Worm (Caenorhabditis elegans) whole organism, L2 larva: ENCODE data around the gene snx-6.

Experiments
- C34F6.9 ChIP-seq: fragments of 150-350 bp; optimal IDR thresholded peaks from 2 replicates; lab custom pipeline; 2014; ENCODE audit warnings: missing biosample characterization, missing genetic modification characterization
- F13H6.1 ChIP-seq: sonication (generic microtip); optimal IDR thresholded peaks from 2 replicates; lab custom pipeline; 2016; ENCODE audit warnings: missing genetic modification characterization, missing compliant biosample characterization
- R02D3.7 ChIP-seq: fragments of 150-350 bp; optimal IDR thresholded peaks from 2 replicates; lab custom pipeline; 2014; ENCODE audit warnings: missing biosample characterization, missing genetic modification characterization
- Y55F3AM.14 ChIP-seq: fragments of 200-800 bp; sonication (Bioruptor generic); optimal IDR thresholded peaks from 2 replicates; lab custom pipeline; 2018; ENCODE audit warnings: mild to moderate bottlenecking, missing genetic modification characterization, missing compliant biosample characterization
- ZK546.5 ChIP-seq: sonication (generic microtip); optimal IDR thresholded peaks from 2 replicates; lab custom pipeline; 2017; ENCODE audit warnings: missing biosample characterization, missing genetic modification characterization
- alr-1 ChIP-seq: fragments of 150-350 bp; optimal IDR thresholded peaks from 2 replicates; lab custom pipeline; 2014; ENCODE audit warnings: missing biosample characterization, missing genetic modification characterization
- ama-1 ChIP-seq: fragments of 150-350 bp; optimal IDR thresholded peaks from 2 replicates; lab custom pipeline; 2018; ENCODE audit warnings: inconsistent platforms
- ceh-16 ChIP-seq: fragments of 150-350 bp; optimal IDR thresholded peaks from 2 replicates; lab custom pipeline; 2014; ENCODE audit warnings: missing biosample characterization, missing genetic modification characterization
- ceh-82 ChIP-seq: fragments of 150-350 bp; optimal IDR thresholded peaks from 2 replicates; lab custom pipeline; 2014; ENCODE audit warnings: missing biosample characterization, missing genetic modification characterization
- crh-2 ChIP-seq: sonication (generic microtip); optimal IDR thresholded peaks from 2 replicates; lab custom pipeline; 2017; ENCODE audit warnings: missing biosample characterization, missing genetic modification characterization
- dmd-4 ChIP-seq: sonication (generic microtip); optimal IDR thresholded peaks from 2 replicates; lab custom pipeline; 2017; ENCODE audit warnings: missing biosample characterization, missing genetic modification characterization
- egl-27 ChIP-seq: sonication (generic microtip); optimal IDR thresholded peaks from 3 replicates; lab custom pipeline; 2017; ENCODE audit warnings: missing biosample characterization, missing genetic modification reagents, missing genetic modification characterization
- elt-1 ChIP-seq: fragments of 150-350 bp; optimal IDR thresholded peaks from 2 replicates; lab custom pipeline; 2014; ENCODE audit warnings: missing biosample characterization, missing genetic modification characterization
- elt-3 ChIP-seq: sonication (generic microtip); optimal IDR thresholded peaks from 2 replicates; lab custom pipeline; 2017; ENCODE audit warnings: missing biosample characterization, missing genetic modification characterization
- fos-1 ChIP-seq: fragments of 150-350 bp; optimal IDR thresholded peaks from 2 replicates; lab custom pipeline; 2014; ENCODE audit warnings: missing biosample characterization, missing genetic modification characterization
- gmeb-1 ChIP-seq: fragments of 150-350 bp; optimal IDR thresholded peaks from 2 replicates; lab custom pipeline; 2014; ENCODE audit warnings: missing biosample characterization, missing genetic modification characterization
- lin-13 ChIP-seq: fragments of 150-350 bp; optimal IDR thresholded peaks from 2 replicates; lab custom pipeline; 2014; ENCODE audit warnings: missing biosample characterization, missing genetic modification reagents, missing genetic modification characterization
- lsy-2 ChIP-seq, 2 experiments: fragments of 150-350 bp in 1 of 2; sonication (generic microtip) in 1 of 2; optimal IDR thresholded peaks; 2 replicates each; lab custom pipeline; 2014 to 2017; ENCODE audit warnings: missing biosample characterization in 2 of 2, missing genetic modification characterization in 2 of 2
- mdl-1 ChIP-seq, 2 experiments: fragments of 150-350 bp in 1 of 2; sonication (generic microtip) in 1 of 2; optimal IDR thresholded peaks; 2 replicates each; lab custom pipeline; 2017; ENCODE audit warnings: missing biosample characterization in 2 of 2, missing genetic modification characterization in 2 of 2
- nhr-10 ChIP-seq: sonication (generic microtip); optimal IDR thresholded peaks from 2 replicates; lab custom pipeline; 2017; ENCODE audit warnings: missing biosample characterization, missing genetic modification characterization
- nhr-11 ChIP-seq: fragments of 150-350 bp; optimal IDR thresholded peaks from 2 replicates; lab custom pipeline; 2014; ENCODE audit warnings: missing biosample characterization, missing genetic modification characterization
- nhr-12 ChIP-seq: fragments of 150-350 bp; optimal IDR thresholded peaks from 2 replicates; lab custom pipeline; 2014; ENCODE audit warnings: missing biosample characterization, missing genetic modification characterization
- nhr-129 ChIP-seq: fragments of 150-350 bp; optimal IDR thresholded peaks from 2 replicates; lab custom pipeline; 2014; ENCODE audit warnings: missing biosample characterization, missing genetic modification characterization
- nhr-21 ChIP-seq: fragments of 150-350 bp; optimal IDR thresholded peaks from 2 replicates; lab custom pipeline; 2014; ENCODE audit warnings: missing biosample characterization, missing genetic modification characterization
- nhr-23 ChIP-seq: fragments of 150-350 bp; optimal IDR thresholded peaks from 2 replicates; lab custom pipeline; 2014; ENCODE audit warnings: missing biosample characterization, missing genetic modification reagents, missing genetic modification characterization
- nhr-237 ChIP-seq: fragments of 150-350 bp; optimal IDR thresholded peaks from 2 replicates; lab custom pipeline; 2014; ENCODE audit warnings: missing biosample characterization, missing genetic modification characterization
- nhr-25 ChIP-seq: fragments of 150-350 bp; sonication (generic microtip); optimal IDR thresholded peaks from 3 replicates; lab custom pipeline; 2014; ENCODE audit warnings: missing biosample characterization, missing genetic modification characterization
- nhr-6 ChIP-seq: fragments of 150-350 bp; optimal IDR thresholded peaks from 2 replicates; lab custom pipeline; 2014; ENCODE audit warnings: missing biosample characterization, missing genetic modification characterization
- peb-1 ChIP-seq: fragments of 150-350 bp; optimal IDR thresholded peaks from 2 replicates; lab custom pipeline; 2014; ENCODE audit warnings: missing biosample characterization, missing genetic modification characterization
- sem-4 ChIP-seq: fragments of 150-350 bp; optimal IDR thresholded peaks from 2 replicates; lab custom pipeline; 2014; ENCODE audit warnings: missing biosample characterization, missing genetic modification reagents, missing genetic modification characterization
- sma-9 ChIP-seq, 2 experiments: fragments of 150-350 bp in 1 of 2; sonication (generic microtip) in 1 of 2; optimal IDR thresholded peaks; 2 replicates each; lab custom pipeline; 2014 to 2016; ENCODE audit warnings: missing genetic modification characterization in 2 of 2, mild to moderate bottlenecking in 1 of 2, missing biosample characterization in 1 of 2, missing compliant biosample characterization in 1 of 2, missing genetic modification reagents in 1 of 2, moderate library complexity in 1 of 2
- snpc-4 ChIP-seq: fragments of 150-350 bp; optimal IDR thresholded peaks from 2 replicates; lab custom pipeline; 2014; ENCODE audit warnings: missing biosample characterization, missing genetic modification characterization
- unc-62 ChIP-seq: fragments of 150-350 bp; optimal IDR thresholded peaks from 2 replicates; lab custom pipeline; 2014; ENCODE audit warnings: missing biosample characterization, missing genetic modification reagents, missing genetic modification characterization
- zag-1 ChIP-seq: fragments of 150-350 bp; optimal IDR thresholded peaks from 2 replicates; lab custom pipeline; 2014; ENCODE audit warnings: missing biosample characterization, missing genetic modification characterization
- ztf-1 ChIP-seq: fragments of 200-800 bp; sonication (Bioruptor generic); conservative IDR thresholded peaks from 2 replicates; pipeline ENCODE4 v1.3.6; 2022; ENCODE audit warnings: missing genetic modification characterization, missing compliant biosample characterization
- ztf-4 ChIP-seq: fragments of 150-350 bp; optimal IDR thresholded peaks from 2 replicates; lab custom pipeline; 2014; ENCODE audit warnings: missing biosample characterization, missing genetic modification characterization

The snx-6 gene

ce11 chrV:17981732-17982131 is 1.9 kb upstream of the snx-6 start (continued):
- TF ChIP-seq sma-9 (GFP tag; optimal IDR thresholded peaks at IDR 0.05; lab: Kevin White, UChicago) (no peak), sma-9 (tag; optimal IDR thresholded peaks at IDR 0.05; lab: Kevin White, UChicago) (no peak), R02D3.7 (tag; lab: Kevin White, UChicago) (no peak), ztf-4 (tag; lab: Kevin White, UChicago) (no peak), unc-62 (GFP tag; lab: Kevin White, UChicago) (no peak), egl-27 (tag; lab: Kevin White, UChicago) (no peak), nhr-23 (tag; lab: Kevin White, UChicago) (no peak), ceh-82 (tag; lab: Kevin White, UChicago) (no peak), Y55F3AM.14 (GFP tag; lab: Kevin White, UChicago) (no peak), mdl-1 (tag; optimal IDR thresholded peaks at IDR 0.05; lab: Kevin White, UChicago) (no peak), ceh-16 (tag; lab: Kevin White, UChicago) (no peak), peb-1 (tag; lab: Kevin White, UChicago) (no peak), nhr-21 (tag; lab: Kevin White, UChicago) (no peak), lsy-2 (tag; optimal IDR thresholded peaks at IDR 0.05; lab: Kevin White, UChicago) (peak; percentile 95 to 98), ama-1 (no peak), nhr-129 (peak; percentile 45), ZK546.5 (tag; lab: Kevin White, UChicago) (no peak), alr-1 (no peak), zag-1 (tag; lab: Kevin White, UChicago) (no peak), F13H6.1 (tag; lab: Kevin White, UChicago) (peak; percentile 1)

- TF ChIP-seq fos-1 (tag; lab: Kevin White, UChicago) (peak; percentile 53), R02D3.7 (tag; lab: Kevin White, UChicago) (no peak), crh-2 (tag; lab: Kevin White, UChicago) (peak; percentile 3)
These were observed 1.7 kb downstream of the snx-6 start for ce11 chrV:17978207-17978606.

ce11 chrV:17966747-17967146 is 13.1 kb downstream of the snx-6 start, which contains the start of gene gck-3:
gck-3 (minus strand) TSS chrV:17966847.
- TF ChIP-seq elt-3 (no peak), ama-1 (no peak), ztf-1 (GFP tag; lab: Robert Waterston, UW) (no peak), lin-13 (no peak), nhr-237 (no peak), nhr-6 (no peak), ztf-4 (tag; lab: Kevin White, UChicago) (no peak), dmd-4 (tag; lab: Kevin White, UChicago) (no peak), gmeb-1 (tag; lab: Kevin White, UChicago) (no peak)

- TF ChIP-seq R02D3.7 (tag; lab: Kevin White, UChicago) (no peak), fos-1 (tag; lab: Kevin White, UChicago) (no peak), nhr-237 (no peak), snpc-4 (tag; lab: Kevin White, UChicago) (no peak), nhr-21 (tag; lab: Kevin White, UChicago) (no peak), ztf-4 (tag; lab: Kevin White, UChicago) (no peak), peb-1 (tag; lab: Kevin White, UChicago) (no peak), sem-4 (no peak), ZK546.5 (tag; lab: Kevin White, UChicago) (no peak), gmeb-1 (tag; lab: Kevin White, UChicago) (no peak), nhr-12 (tag; lab: Kevin White, UChicago) (no peak)
These were observed 17.4 kb downstream of the snx-6 start for ce11 chrV:17962500-17962899.

ce11 chrV:17956109-17956508 is 23.8 kb downstream of the snx-6 start:
- TF ChIP-seq ztf-1 (GFP tag; lab: Robert Waterston, UW) (no peak), nhr-11 (tag; lab: Kevin White, UChicago) (no peak), mdl-1 (tag; optimal IDR thresholded peaks at IDR 0.05; lab: Kevin White, UChicago) (no peak), elt-1 (tag; lab: Kevin White, UChicago) (no peak), nhr-25 (tag; lab: Kevin White, UChicago) (no peak), alr-1 (no peak), nhr-6 (no peak), F13H6.1 (tag; lab: Kevin White, UChicago) (no peak), nhr-10 (tag; lab: Kevin White, UChicago) (no peak), C34F6.9 (tag; lab: Kevin White, UChicago) (no peak), elt-3 (no peak), sem-4 (no peak), gmeb-1 (tag; lab: Kevin White, UChicago) (no peak), unc-62 (GFP tag; lab: Kevin White, UChicago) (no peak), lin-13 (no peak), nhr-237 (no peak)
